Worm (Caenorhabditis elegans) whole organism, L1 larva: ENCODE measurements around the gene mth-2.

Experiments used
- C34B4.2 ChIP-seq: sonication (generic microtip); optimal IDR thresholded peaks from 2 replicates; lab custom pipeline; 2017; ENCODE audit warnings: mild to moderate bottlenecking, missing genetic modification characterization, missing compliant biosample characterization
- ceh-82 ChIP-seq, 3 experiments: fragments of 150-350 bp in 1 of 3; sonication (generic microtip) in 2 of 3; optimal IDR thresholded peaks; 2 replicates each; lab custom pipeline; 2014 to 2017; ENCODE audit warnings: missing biosample characterization in 3 of 3, missing genetic modification characterization in 3 of 3
- dpl-1 ChIP-seq, 3 experiments: fragments of 150-350 bp in 2 of 3; sonication (generic microtip) in 1 of 3; optimal IDR thresholded peaks; 2 replicates each; lab custom pipeline; 2014 to 2017; ENCODE audit warnings: missing biosample characterization in 3 of 3, missing genetic modification characterization in 3 of 3, missing genetic modification reagents in 3 of 3
- dsc-1 ChIP-seq: sonication (generic microtip); optimal IDR thresholded peaks from 2 replicates; lab custom pipeline; 2016; ENCODE audit warnings: mild to moderate bottlenecking, missing genetic modification characterization, missing compliant biosample characterization
- egl-13 ChIP-seq: sonication (generic microtip); optimal IDR thresholded peaks from 2 replicates; lab custom pipeline; 2016; ENCODE audit warnings: missing genotype, missing genetic modification reagents, missing genetic modification characterization, missing compliant biosample characterization
- egl-27 ChIP-seq, 2 experiments: fragments of 150-350 bp in 1 of 2; sonication (generic microtip); optimal IDR thresholded peaks; 3 replicates each; lab custom pipeline; 2017 to 2018; ENCODE audit warnings: missing biosample characterization in 2 of 2, missing genetic modification characterization in 2 of 2, missing genetic modification reagents in 2 of 2
- ets-5 ChIP-seq: fragments of 200-800 bp; sonication (Bioruptor generic); IDR thresholded peaks from 2 replicates; pipeline ENCODE4 v1.3.6; 2022; ENCODE audit warnings: missing genetic modification characterization, missing compliant biosample characterization
- mab-9 ChIP-seq: fragments of 200-800 bp; sonication (Bioruptor generic); IDR thresholded peaks from 2 replicates; pipeline ENCODE4 v1.3.6; 2022; ENCODE audit warnings: missing genetic modification reagents, missing genetic modification characterization, missing compliant biosample characterization
- mdl-1 ChIP-seq, 2 experiments: fragments of 150-350 bp; optimal IDR thresholded peaks; 2 replicates each; lab custom pipeline; 2014 to 2017; ENCODE audit warnings: missing biosample characterization in 2 of 2, missing genetic modification characterization in 2 of 2, inconsistent platforms in 1 of 2
- pqm-1 ChIP-seq: sonication (generic microtip); optimal IDR thresholded peaks from 3 replicates; lab custom pipeline; 2017; ENCODE audit warnings: missing biosample characterization, missing genetic modification characterization
- snpc-4 ChIP-seq: fragments of 150-350 bp; optimal IDR thresholded peaks from 2 replicates; lab custom pipeline; 2014; ENCODE audit warnings: missing biosample characterization, missing genetic modification characterization
- unc-62 ChIP-seq: fragments of 150-350 bp; optimal IDR thresholded peaks from 2 replicates; lab custom pipeline; 2014; ENCODE audit warnings: missing biosample characterization, missing genetic modification reagents, missing genetic modification characterization
- ztf-11 ChIP-seq, 2 experiments: sonication (generic microtip); optimal IDR thresholded peaks; 2 replicates each; lab custom pipeline; 2016 to 2017; ENCODE audit warnings: missing genetic modification characterization in 2 of 2, missing biosample characterization in 1 of 2, missing compliant biosample characterization in 1 of 2

DNA sequence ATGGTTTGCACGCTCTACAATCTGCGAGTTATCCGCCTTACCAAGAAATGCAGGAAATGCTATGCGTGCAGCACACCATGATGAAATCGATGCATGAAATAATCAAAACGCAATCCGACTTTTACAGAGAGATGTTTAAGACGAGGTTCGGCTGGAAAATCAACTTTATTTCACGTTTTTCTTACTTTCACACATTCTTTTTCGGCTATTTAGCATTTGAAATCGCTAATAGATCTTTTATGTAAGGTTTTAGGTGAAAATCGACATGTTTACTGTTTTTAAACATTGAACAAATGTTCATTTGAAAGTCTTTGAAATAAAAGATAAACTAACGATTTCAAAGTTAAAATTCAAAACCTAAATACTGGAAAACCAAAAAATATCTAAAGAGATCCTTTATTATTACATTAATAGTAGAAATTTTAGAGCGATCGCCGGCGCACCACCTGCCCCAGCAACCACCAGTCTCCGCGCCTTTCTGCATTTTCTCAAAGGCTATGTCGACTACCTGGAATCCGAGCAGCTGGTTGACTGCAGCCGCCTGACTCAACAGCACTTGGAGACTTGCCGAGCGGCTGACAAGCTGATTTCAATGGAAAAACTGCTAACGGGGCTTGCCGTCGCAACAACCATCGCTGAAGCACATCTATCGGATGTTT lies 34.1 kb upstream of the mth-2 start:
- TF ChIP-seq egl-27 (tag; optimal IDR thresholded peaks at IDR 0.05; lab: Kevin White, UChicago) (no peak), ceh-82 (tag; optimal IDR thresholded peaks at IDR 0.05; lab: Kevin White, UChicago) (no peak), egl-13 (tag; lab: Kevin White, UChicago) (no peak), pqm-1 (tag; lab: Kevin White, UChicago) (no peak), ztf-11 (tag; optimal IDR thresholded peaks at IDR 0.05; lab: Kevin White, UChicago) (no peak), snpc-4 (tag; lab: Kevin White, UChicago) (no peak), dpl-1 (GFP tag; optimal IDR thresholded peaks at IDR 0.05; lab: Kevin White, UChicago) (no peak), unc-62 (GFP tag; lab: Kevin White, UChicago) (no peak), ets-5 (GFP tag; lab: Robert Waterston, UW) (no peak), mdl-1 (tag; optimal IDR thresholded peaks at IDR 0.05; lab: Kevin White, UChicago) (no peak), dsc-1 (tag; lab: Kevin White, UChicago) (no peak), mab-9 (GFP tag; lab: Robert Waterston, UW) (no peak), C34B4.2 (no peak)
